Fruit fly (Drosophila melanogaster) whole organism, embryonic: ENCODE measurements around the gene CG14615.

Experiments used
- B-H1 ChIP-seq: fragments of 200-800 bp; sonication (Bioruptor generic); IDR thresholded peaks from 3 replicates; pipeline ENCODE4 v1.3.6; 2022; ENCODE audit warnings: missing biosample characterization, missing genetic modification characterization
- Bteb2 ChIP-seq: fragments of 200-800 bp; sonication (Bioruptor generic); optimal IDR thresholded peaks from 2 replicates; lab custom pipeline; 2016; ENCODE audit warnings: missing biosample characterization, missing genetic modification characterization
- CG10209 ChIP-seq: fragments of 200-800 bp; sonication (Bioruptor generic); optimal IDR thresholded peaks from 3 replicates; lab custom pipeline; 2017; ENCODE audit warnings: missing biosample characterization, mild to moderate bottlenecking, missing genetic modification characterization, missing genetic modification reagents
- CG1024 ChIP-seq: fragments of 200-800 bp; sonication (Bioruptor generic); IDR thresholded peaks from 2 replicates; pipeline ENCODE4 v1.3.6; 2022; ENCODE audit warnings: missing biosample characterization, missing genetic modification characterization
- CG1233 ChIP-seq: fragments of 200-800 bp; sonication (Bioruptor generic); optimal IDR thresholded peaks from 4 replicates; lab custom pipeline; 2018; ENCODE audit warnings: missing biosample characterization, mild to moderate bottlenecking, missing genetic modification characterization
- CG13287 ChIP-seq: fragments of 200-800 bp; sonication (Bioruptor generic); IDR thresholded peaks from 2 replicates; pipeline ENCODE4 v1.3.6; 2022; ENCODE audit warnings: missing biosample characterization, missing genetic modification characterization; ENCODE audit not compliant: partially characterized antibody
- CG13624 ChIP-seq: fragments of 200-800 bp; sonication (Bioruptor generic); optimal IDR thresholded peaks from 2 replicates; lab custom pipeline; 2016; ENCODE audit warnings: missing biosample characterization, missing genetic modification characterization
- CG13775 ChIP-seq: fragments of 200-800 bp; sonication (Bioruptor generic); optimal IDR thresholded peaks from 3 replicates; lab custom pipeline; 2017; ENCODE audit warnings: missing biosample characterization, mild to moderate bottlenecking, missing genetic modification characterization
- CG14014 ChIP-seq: fragments of 200-800 bp; sonication (Bioruptor generic); IDR thresholded peaks from 2 replicates; pipeline ENCODE4 v1.3.6; 2022; ENCODE audit warnings: missing biosample characterization, missing genetic modification characterization
- CG16863 ChIP-seq: fragments of 200-800 bp; sonication (Bioruptor generic); optimal IDR thresholded peaks from 3 replicates; lab custom pipeline; 2016; ENCODE audit warnings: missing biosample characterization, missing genetic modification characterization
- CG6654 ChIP-seq: fragments of 200-800 bp; sonication (Bioruptor generic); optimal IDR thresholded peaks from 2 replicates; lab custom pipeline; 2017; ENCODE audit warnings: missing biosample characterization, mild to moderate bottlenecking, missing genetic modification characterization
- CG6689 ChIP-seq: fragments of 200-800 bp; sonication (Bioruptor generic); IDR thresholded peaks from 2 replicates; pipeline ENCODE4 v1.3.6; 2022; ENCODE audit warnings: missing biosample characterization, missing genetic modification characterization
- CG8290 ChIP-seq, 3 experiments: fragments of 200-800 bp; sonication (Bioruptor generic); optimal IDR thresholded peaks; 2 replicates each; lab custom pipeline; 2016 to 2019; ENCODE audit warnings: missing biosample characterization in 3 of 3, missing genetic modification characterization in 3 of 3, mild to moderate bottlenecking in 2 of 3, moderate library complexity in 1 of 3
- D ChIP-seq, 2 experiments: fragments of 200-800 bp in 1 of 2; fragments of >200 bp in 1 of 2; sonication (Bioruptor generic) in 1 of 2; optimal IDR thresholded peaks; 2 replicates in 1 of 2; 3 replicates in 1 of 2; lab custom pipeline; 2017; ENCODE audit warnings: mild to moderate bottlenecking in 1 of 2, missing biosample characterization in 1 of 2, missing genetic modification characterization in 1 of 2, missing genetic modification reagents in 1 of 2
- Dfd ChIP-seq, 2 experiments: fragments of >200 bp; optimal IDR thresholded peaks; 2 replicates each; lab custom pipeline; 2017; ENCODE audit warnings: missing biosample characterization in 2 of 2, missing genetic modification characterization in 2 of 2
- Dip2 ChIP-seq: fragments of 200-800 bp; sonication (Bioruptor generic); IDR thresholded peaks from 2 replicates; pipeline ENCODE4 v1.3.6; 2022; ENCODE audit warnings: missing biosample characterization, missing genetic modification characterization
- Dip3 ChIP-seq: fragments of 200-800 bp; sonication (Bioruptor generic); optimal IDR thresholded peaks from 3 replicates; lab custom pipeline; 2016; ENCODE audit warnings: missing biosample characterization, missing genetic modification characterization
- Dref ChIP-seq: fragments of 200-800 bp; sonication (Bioruptor generic); IDR thresholded peaks from 2 replicates; pipeline ENCODE4 v1.3.6; 2022; ENCODE audit warnings: missing biosample characterization, missing genetic modification characterization
- Drgx ChIP-seq: fragments of 200-800 bp; sonication (Bioruptor generic); IDR thresholded peaks from 2 replicates; pipeline ENCODE4 v1.3.6; 2022; ENCODE audit warnings: missing biosample characterization, missing genetic modification characterization
- Fer1 ChIP-seq: fragments of 200-800 bp; sonication (Bioruptor generic); optimal IDR thresholded peaks from 2 replicates; lab custom pipeline; 2017; ENCODE audit warnings: missing biosample characterization, mild to moderate bottlenecking, missing genetic modification characterization
- HLH54F ChIP-seq: fragments of 200-800 bp; sonication (Bioruptor generic); optimal IDR thresholded peaks from 3 replicates; lab custom pipeline; 2016; ENCODE audit warnings: missing biosample characterization, missing genetic modification characterization
- MBD-R2 ChIP-seq: fragments of 200-800 bp; sonication (Bioruptor generic); IDR thresholded peaks from 2 replicates; pipeline ENCODE4 v1.3.6; 2022; ENCODE audit warnings: missing biosample characterization, missing genetic modification characterization
- Myb ChIP-seq: fragments of 200-800 bp; sonication (Bioruptor generic); optimal IDR thresholded peaks from 2 replicates; lab custom pipeline; 2016; ENCODE audit warnings: missing biosample characterization, missing genetic modification characterization
- Nf-YA ChIP-seq: fragments of 200-800 bp; sonication (Bioruptor generic); IDR thresholded peaks from 2 replicates; pipeline ENCODE4 v1.3.6; 2022; ENCODE audit warnings: missing biosample characterization, missing genetic modification characterization
- Oli ChIP-seq: fragments of 200-800 bp; sonication (Bioruptor generic); optimal IDR thresholded peaks from 2 replicates; lab custom pipeline; 2018; ENCODE audit warnings: missing biosample characterization, mild to moderate bottlenecking, missing genetic modification characterization, moderate library complexity
- Poxn ChIP-seq: fragments of 200-800 bp; sonication (Bioruptor generic); IDR thresholded peaks from 2 replicates; pipeline ENCODE4 v1.3.6; 2022; ENCODE audit warnings: missing biosample characterization, missing genetic modification characterization
- Ravus ChIP-seq: fragments of 200-800 bp; sonication (Bioruptor generic); IDR thresholded peaks from 2 replicates; pipeline ENCODE4 v1.3.6; 2022; ENCODE audit warnings: missing biosample characterization, missing genetic modification characterization
- Six4 ChIP-seq: fragments of 200-800 bp; sonication (Bioruptor generic); optimal IDR thresholded peaks from 2 replicates; lab custom pipeline; 2016; ENCODE audit warnings: missing biosample characterization, missing genetic modification characterization
- Sox100B ChIP-seq: fragments of 200-800 bp; sonication (Bioruptor generic); optimal IDR thresholded peaks from 3 replicates; lab custom pipeline; 2018; ENCODE audit warnings: missing biosample characterization, mild to moderate bottlenecking, missing genetic modification characterization
- YL-1 ChIP-seq: fragments of 200-800 bp; sonication (Bioruptor generic); optimal IDR thresholded peaks from 3 replicates; lab custom pipeline; 2017; ENCODE audit warnings: missing biosample characterization, mild to moderate bottlenecking, missing genetic modification characterization
- ato ChIP-seq: fragments of 200-800 bp; sonication (Bioruptor generic); IDR thresholded peaks from 2 replicates; pipeline ENCODE4 v1.3.6; 2022; ENCODE audit warnings: missing biosample characterization, missing genetic modification characterization; ENCODE audit not compliant: partially characterized antibody
- corto ChIP-seq: fragments of 200-800 bp; sonication (Bioruptor generic); optimal IDR thresholded peaks from 2 replicates; lab custom pipeline; 2016; ENCODE audit warnings: missing biosample characterization, mild to moderate bottlenecking, missing genetic modification characterization, moderate library complexity
- cwo ChIP-seq: fragments of 200-800 bp; sonication (Bioruptor generic); optimal IDR thresholded peaks from 3 replicates; lab custom pipeline; 2017; ENCODE audit warnings: missing biosample characterization, missing genetic modification characterization, mild to moderate bottlenecking, moderate library complexity, missing genetic modification reagents
- en ChIP-seq: fragments of 200-800 bp; sonication (Bioruptor generic); optimal IDR thresholded peaks from 2 replicates; lab custom pipeline; 2016; ENCODE audit warnings: missing biosample characterization, missing genetic modification characterization
- esg ChIP-seq: fragments of 200-800 bp; sonication (Bioruptor generic); conservative IDR thresholded peaks from 2 replicates; pipeline ENCODE4 v1.3.6; 2022; ENCODE audit warnings: missing biosample characterization, missing genetic modification characterization
- fru ChIP-seq: fragments of >200 bp; optimal IDR thresholded peaks from 2 replicates; lab custom pipeline; 2017
- fu2 ChIP-seq: fragments of 200-800 bp; sonication (Bioruptor generic); optimal IDR thresholded peaks from 2 replicates; lab custom pipeline; 2016; ENCODE audit warnings: missing biosample characterization, missing genetic modification characterization
- insv ChIP-seq, 2 experiments: fragments of 200-800 bp; sonication (Bioruptor generic); optimal IDR thresholded peaks; 3 replicates each; lab custom pipeline; 2016 to 2018; ENCODE audit warnings: missing biosample characterization in 2 of 2, missing genetic modification characterization in 2 of 2
- jigr1 ChIP-seq: fragments of 200-800 bp; sonication (Bioruptor generic); IDR thresholded peaks from 3 replicates; pipeline ENCODE4 v1.3.6; 2022; ENCODE audit warnings: missing biosample characterization, missing genetic modification characterization
- kay ChIP-seq: fragments of 200-800 bp; sonication (Bioruptor generic); optimal IDR thresholded peaks from 2 replicates; lab custom pipeline; 2016; ENCODE audit warnings: missing biosample characterization, missing genetic modification characterization
- knrl ChIP-seq: fragments of 200-800 bp; sonication (Bioruptor generic); IDR thresholded peaks from 3 replicates; pipeline ENCODE4 v1.3.6; 2022; ENCODE audit warnings: missing biosample characterization, missing genetic modification characterization; ENCODE audit not compliant: partially characterized antibody
- mld ChIP-seq: fragments of 200-800 bp; sonication (Bioruptor generic); IDR thresholded peaks from 3 replicates; pipeline ENCODE4 v1.3.6; 2022; ENCODE audit warnings: missing biosample characterization, missing genetic modification characterization; ENCODE audit not compliant: partially characterized antibody
- p53 ChIP-seq: fragments of 200-800 bp; sonication (Bioruptor generic); optimal IDR thresholded peaks from 2 replicates; lab custom pipeline; 2016; ENCODE audit warnings: missing biosample characterization, missing genetic modification characterization
- pan ChIP-seq, 4 experiments: fragments of >200 bp in 3 of 4; fragments of 200-800 bp in 1 of 4; sonication (Bioruptor generic) in 1 of 4; optimal IDR thresholded peaks in 3 of 4; IDR thresholded peaks in 1 of 4; 2 replicates each; pipeline versions ENCODE4 v1.3.6 to Lab custom; 2017 to 2022; ENCODE audit warnings: missing biosample characterization in 2 of 4, missing genetic modification characterization in 2 of 4, mixed read lengths in 1 of 4
- ranshi ChIP-seq: fragments of 200-800 bp; sonication (Bioruptor generic); IDR thresholded peaks from 2 replicates; pipeline ENCODE4 v1.3.6; 2022; ENCODE audit warnings: missing biosample characterization, missing genetic modification characterization
- ro ChIP-seq: fragments of 200-800 bp; sonication (Bioruptor generic); IDR thresholded peaks from 2 replicates; pipeline ENCODE4 v1.3.6; 2022; ENCODE audit warnings: missing biosample characterization, missing genetic modification characterization
- stc ChIP-seq: fragments of 200-800 bp; sonication (Bioruptor generic); IDR thresholded peaks from 2 replicates; pipeline ENCODE4 v1.3.6; 2022; ENCODE audit warnings: missing biosample characterization, missing genetic modification characterization
- tna ChIP-seq: fragments of 200-800 bp; sonication (Bioruptor generic); IDR thresholded peaks from 2 replicates; pipeline ENCODE4 v1.3.6; 2022; ENCODE audit warnings: missing biosample characterization, missing genetic modification characterization; ENCODE audit not compliant: partially characterized antibody
- trem ChIP-seq: fragments of 200-800 bp; optimal IDR thresholded peaks from 3 replicates; lab custom pipeline; 2019; ENCODE audit warnings: missing biosample characterization, mild to moderate bottlenecking, missing genetic modification characterization, moderate library complexity
- vfl ChIP-seq: fragments of 200-800 bp; sonication (Bioruptor generic); optimal IDR thresholded peaks from 2 replicates; lab custom pipeline; 2016; ENCODE audit warnings: missing biosample characterization, missing genetic modification characterization

The CG14615 gene

DNA sequence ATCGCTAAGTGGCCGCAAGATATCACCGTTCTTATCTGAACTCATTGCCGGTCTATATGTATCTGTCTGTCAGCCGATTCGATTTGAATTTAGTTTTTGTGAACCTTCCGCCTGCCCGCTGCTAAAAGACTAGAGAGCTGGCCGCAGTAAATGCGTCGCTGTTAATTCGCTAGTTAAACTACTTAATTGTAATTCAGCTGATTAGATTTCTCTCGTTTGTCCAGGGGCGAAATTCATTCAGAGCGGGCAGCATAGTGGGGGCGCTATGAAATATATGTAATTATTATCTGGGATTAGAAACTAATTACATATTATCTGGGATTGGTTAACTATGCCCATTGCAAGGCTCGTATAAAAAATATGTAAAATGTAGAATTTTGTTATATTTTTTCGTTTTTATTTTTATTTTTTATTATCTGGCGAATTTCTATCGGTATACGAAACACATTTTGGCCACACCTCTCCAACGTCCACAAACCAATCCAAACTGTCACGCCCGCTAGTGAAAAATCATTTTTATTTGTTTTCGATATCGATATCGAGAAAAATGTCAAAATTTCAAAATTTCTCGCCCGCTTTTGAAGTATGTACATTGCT, at the start of gene CG14615, which contains the start of gene tilB:
Gene CG14615, minus strand, starts transcription at position 301 of the 597 bp plus-strand sequence.
Gene tilB, plus strand, starts transcription at position 547 of the 597 bp plus-strand sequence.
- TF ChIP-seq insv (GFP tag; optimal IDR thresholded peaks at IDR 0.05; lab: Kevin White, UChicago) (no peak), Nf-YA (GFP tag; lab: Robert Waterston, UW) (no peak), CG13287 (GFP tag; lab: Robert Waterston, UW) (no peak), Ravus (GFP tag; lab: Robert Waterston, UW) (no peak), Dip3 (GFP tag; lab: Kevin White, UChicago) (no peak), B-H1 (GFP tag; lab: Robert Waterston, UW) (no peak), CG16863 (GFP tag; lab: Kevin White, UChicago) (no peak), D (optimal IDR thresholded peaks at IDR 0.05; lab: Kevin White, UChicago) (no peak), D (GFP tag; optimal IDR thresholded peaks at IDR 0.05; lab: Kevin White, UChicago) (no peak), ro (no peak), fu2 (GFP tag; lab: Kevin White, UChicago) (no peak), YL-1 (GFP tag; lab: Kevin White, UChicago) (no peak), jigr1 (no peak), kay (GFP tag; lab: Kevin White, UChicago) (no peak), CG13624 (GFP tag; lab: Kevin White, UChicago) (peak; percentile 32), CG8290 (GFP tag; optimal IDR thresholded peaks at IDR 0.05; lab: Kevin White, UChicago) (no peak), CG8290 (tag; optimal IDR thresholded peaks at IDR 0.05; lab: Kevin White, UChicago) (no peak), Poxn (GFP tag; lab: Robert Waterston, UW) (no peak), corto (GFP tag; lab: Kevin White, UChicago) (no peak), p53 (GFP tag; lab: Kevin White, UChicago) (no peak), trem (tag; lab: Kevin White, UChicago) (no peak), MBD-R2 (GFP tag; lab: Robert Waterston, UW) (peak; percentile 29; the same call in 1 of the 2 replicates), esg (GFP tag; lab: Robert Waterston, UW) (no peak), Sox100B (GFP tag; lab: Kevin White, UChicago) (no peak), tna (GFP tag; lab: Robert Waterston, UW) (no peak), CG14014 (GFP tag; lab: Robert Waterston, UW) (peak; percentile 30; the same call in 1 of the 2 replicates), Dref (GFP tag; lab: Robert Waterston, UW) (no peak), knrl (GFP tag; lab: Robert Waterston, UW) (no peak), CG6654 (GFP tag; lab: Kevin White, UChicago) (no peak), CG1233 (peak; percentile 23), pan (optimal IDR thresholded peaks at IDR 0.05; lab: Kevin White, UChicago) (no peak), pan (GFP tag; optimal IDR thresholded peaks at IDR 0.05 in 1 of 2, IDR thresholded peaks at IDR 0.05 in 1 of 2) (peak in 1 of 2 experiments; percentile 16), stc (GFP tag; lab: Robert Waterston, UW) (no peak), Drgx (GFP tag; lab: Robert Waterston, UW) (no peak), fru (lab: Kevin White, UChicago) (no peak), HLH54F (GFP tag; lab: Kevin White, UChicago) (no peak), Fer1 (GFP tag; lab: Kevin White, UChicago) (peak; percentile 8), ranshi (GFP tag; lab: Robert Waterston, UW) (peak; percentile 9; the same call in 1 of the 2 replicates), ato (no peak), Myb (no peak), vfl (no peak), CG1024 (no peak), Dfd (GFP tag; optimal IDR thresholded peaks at IDR 0.05; lab: Kevin White, UChicago) (no peak), Dip2 (GFP tag; lab: Robert Waterston, UW) (no peak), cwo (GFP tag; lab: Kevin White, UChicago) (no peak), Bteb2 (no peak), mld (GFP tag; lab: Robert Waterston, UW) (no peak), CG13775 (GFP tag; lab: Kevin White, UChicago) (no peak), Oli (tag; lab: Kevin White, UChicago) (no peak), en (no peak), CG10209 (GFP tag; lab: Kevin White, UChicago) (no peak), CG6689 (GFP tag; lab: Robert Waterston, UW) (no peak), Six4 (GFP tag; lab: Kevin White, UChicago) (no peak)
